Fruit fly (Drosophila melanogaster) whole organism, wandering third instar larva: ENCODE measurements around the gene CG34134.
A peak's percentile ranks its signal among the peaks of the same experiment; 100 is the strongest.

ENCODE experiments used
- Abd-B ChIP-seq: fragments of >200 bp; optimal IDR thresholded peaks from 2 replicates; lab custom pipeline; 2017; ENCODE audit warnings: missing biosample characterization, missing genetic modification characterization
- CG9705 ChIP-seq: fragments of 200-800 bp; sonication (Bioruptor generic); optimal IDR thresholded peaks from 2 replicates; lab custom pipeline; 2018; ENCODE audit warnings: missing biosample characterization, mild to moderate bottlenecking, missing genetic modification characterization
- Dfd ChIP-seq: fragments of >200 bp; optimal IDR thresholded peaks from 2 replicates; lab custom pipeline; 2017; ENCODE audit warnings: missing biosample characterization, missing genetic modification characterization
- GATAd ChIP-seq: sonication (Bioruptor generic); optimal IDR thresholded peaks from 2 replicates; lab custom pipeline; 2016; ENCODE audit warnings: missing biosample characterization, missing genetic modification characterization
- HLH106 ChIP-seq: fragments of 200-800 bp; optimal IDR thresholded peaks from 3 replicates; lab custom pipeline; 2019; ENCODE audit warnings: missing biosample characterization, mild to moderate bottlenecking, missing genetic modification characterization, moderate library complexity
- Hr78 ChIP-seq: fragments of >200 bp; optimal IDR thresholded peaks from 2 replicates; lab custom pipeline; 2017; ENCODE audit warnings: missing biosample characterization, missing genetic modification characterization
- Sp1 ChIP-seq: fragments of 200-800 bp; sonication (Bioruptor generic); optimal IDR thresholded peaks from 3 replicates; lab custom pipeline; 2019; ENCODE audit warnings: missing biosample characterization, mild to moderate bottlenecking, missing genetic modification characterization, moderate library complexity
- dl ChIP-seq, 2 experiments: fragments of 175-275, 200-275 bp in 1 of 2; fragments of 200-275 bp in 1 of 2; sonication (Bioruptor generic); optimal IDR thresholded peaks; lab custom pipeline; 2018; ENCODE audit warnings: mild to moderate bottlenecking in 2 of 2, missing biosample characterization in 2 of 2, missing genetic modification characterization in 2 of 2, moderate library complexity in 2 of 2; ENCODE audit not compliant: partially characterized antibody in 2 of 2, insufficient read depth in 1 of 2
- foxo ChIP-seq, 2 experiments: fragments of 200-800 bp; sonication (Bioruptor generic); optimal IDR thresholded peaks; 2 replicates in 1 of 2; 3 replicates in 1 of 2; lab custom pipeline; 2016 to 2017; ENCODE audit warnings: missing biosample characterization in 2 of 2, missing genetic modification characterization in 2 of 2
- h ChIP-seq: fragments of 200-800 bp; sonication (Bioruptor generic); optimal IDR thresholded peaks from 3 replicates; lab custom pipeline; 2016; ENCODE audit warnings: missing biosample characterization, mild to moderate bottlenecking, missing genetic modification characterization
- pan ChIP-seq: fragments of >200 bp; optimal IDR thresholded peaks from 2 replicates; lab custom pipeline; 2017
- psq ChIP-seq: fragments of 200-800 bp; sonication (Bioruptor generic); optimal IDR thresholded peaks from 3 replicates; lab custom pipeline; 2017; ENCODE audit warnings: missing biosample characterization, mild to moderate bottlenecking, missing genetic modification characterization, moderate library complexity
- sv ChIP-seq: fragments of 200-800 bp; sonication (Bioruptor generic); optimal IDR thresholded peaks from 3 replicates; lab custom pipeline; 2016; ENCODE audit warnings: missing biosample characterization, missing genetic modification characterization

DNA sequence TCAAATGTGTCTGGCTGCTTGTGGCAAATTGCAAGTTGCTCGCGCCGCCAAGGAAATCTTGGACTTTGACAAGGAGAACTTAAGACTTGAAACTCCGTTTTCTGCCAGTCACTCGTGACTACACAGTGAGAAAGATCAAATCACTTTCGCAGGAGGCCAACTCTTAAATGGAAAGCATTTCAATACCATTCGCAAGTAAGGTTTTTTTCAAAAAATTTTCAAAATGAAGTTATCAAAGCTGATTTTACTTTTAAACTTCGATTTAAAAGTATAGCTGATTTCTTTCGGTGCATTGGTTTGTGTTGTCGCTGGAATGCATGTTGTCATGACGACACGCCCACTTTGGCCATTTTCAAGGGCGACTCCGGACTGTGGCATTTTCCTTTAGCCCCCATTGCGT, 41.8 kb upstream of the CG34134 start:
- TF ChIP-seq Abd-B (GFP tag; lab: Kevin White, UChicago) (no peak), h (GFP tag; lab: Kevin White, UChicago) (peak; percentile 37), foxo (GFP tag; optimal IDR thresholded peaks at IDR 0.05; lab: Kevin White, UChicago) (peak in 1 of 2 experiments; percentile 34), psq (peak; percentile 3), GATAd (GFP tag; lab: Kevin White, UChicago) (no peak), Sp1 (GFP tag; lab: Kevin White, UChicago) (no peak), HLH106 (tag; lab: Kevin White, UChicago) (peak; percentile 14), Hr78 (no peak), sv (no peak), pan (lab: Kevin White, UChicago) (no peak), Dfd (GFP tag; lab: Kevin White, UChicago) (no peak), CG9705 (no peak), dl (GFP tag; optimal IDR thresholded peaks at IDR 0.05; lab: Kevin White, UChicago; ENCODE audit: insufficient read depth in 1 of 2, partially characterized antibody in 2 of 2) (no peak)
